Worm (Caenorhabditis elegans): Measurements from ENCODE around the gene Y38H6C.16.
A peak's percentile ranks its signal among the peaks of the same experiment; 100 is the strongest.

The Y38H6C.16 gene

ce11 chrV:20499642-20500041 lies 39.5 kb downstream of the Y38H6C.16 start:
- TF ChIP-seq aptf-3 (GFP tag; IDR thresholded peaks at IDR 0.05) (no peak), hmg-1.2 (GFP tag; IDR thresholded peaks at IDR 0.05) (no peak), B0261.1 (tag; optimal IDR thresholded peaks at IDR 0.05) (no peak), nhr-80 (tag; optimal IDR thresholded peaks at IDR 0.05) (peak; percentile 23), let-607 (tag; optimal IDR thresholded peaks at IDR 0.05) (peak in 1 of 2 experiments; percentile 12)

- TF ChIP-seq nhr-80 (tag; optimal IDR thresholded peaks at IDR 0.05) (peak; percentile 96), egrh-3 (GFP tag; IDR thresholded peaks at IDR 0.05) (no peak), mcd-1 (GFP tag; IDR thresholded peaks at IDR 0.05) (0 out of 2 replicates have a peak, but pooled peaks have one; percentile 19), tbp1 (GFP tag; optimal IDR thresholded peaks at IDR 0.05) (peak; percentile 41), B0336.3 (GFP tag; IDR thresholded peaks at IDR 0.05) (no peak), ekl-4 (GFP tag; IDR thresholded peaks at IDR 0.05) (0 out of 2 replicates have a peak, but pooled peaks have one; percentile 36), ztf-22 (GFP tag; optimal IDR thresholded peaks at IDR 0.05) (peak; percentile 26), let-607 (tag; optimal IDR thresholded peaks at IDR 0.05) (peak; percentile 95 to 97), egl-44 (GFP tag; IDR thresholded peaks at IDR 0.05) (0 out of 2 replicates have a peak, but pooled peaks have one; percentile 47), nhr-90 (tag; optimal IDR thresholded peaks at IDR 0.05) (peak; percentile 44), atf-7 (tag; optimal IDR thresholded peaks at IDR 0.05) (peak; percentile 37), nfya-1 (tag; optimal IDR thresholded peaks at IDR 0.05; ENCODE audit: borderline replicate concordance, insufficient read depth) (no peak), nfyb-1 (GFP tag; IDR thresholded peaks at IDR 0.05) (peak; percentile 69; the same call in 1 of the 2 replicates), snpc-3.4 (tag; optimal IDR thresholded peaks at IDR 0.05) (no peak)
These were observed 40.2 kb downstream of the Y38H6C.16 start, which contains the start of gene dct-16 for ce11 chrV:20498980-20499379. Gene dct-16 (minus strand): TSS chrV:20499057.

DNA sequence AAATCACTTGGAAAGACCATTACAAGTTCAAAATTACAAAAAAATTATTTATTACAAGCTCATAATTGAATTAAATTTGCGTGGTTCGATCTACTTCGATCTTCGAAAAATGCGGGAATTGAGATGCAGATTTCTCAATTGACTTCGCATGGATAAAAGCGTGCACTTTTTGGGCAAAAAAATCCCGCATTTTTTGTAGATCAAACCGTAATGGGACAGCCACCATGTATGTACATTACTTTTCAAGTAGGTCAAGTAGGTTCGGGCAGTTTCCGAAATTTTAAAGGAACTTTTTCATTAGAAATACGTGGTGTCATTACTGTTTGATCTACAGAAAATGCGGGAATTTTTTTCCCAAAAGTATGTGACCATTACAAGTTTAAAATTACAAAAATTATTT lies 41.6 kb downstream of the Y38H6C.16 start:
- TF ChIP-seq hlh-26 (GFP tag; conservative IDR thresholded peaks at IDR 0.05) (no peak), let-526 (GFP tag; IDR thresholded peaks at IDR 0.05) (0 out of 2 replicates have a peak, but pooled peaks have one; percentile 31), lin-40 (tag; optimal IDR thresholded peaks at IDR 0.05) (peak; percentile 35), hlh-12 (tag; optimal IDR thresholded peaks at IDR 0.05) (no peak), nfyb-1 (GFP tag; IDR thresholded peaks at IDR 0.05) (0 out of 2 replicates have a peak, but pooled peaks have one; percentile 27), cebp-2 (GFP tag; IDR thresholded peaks at IDR 0.05) (peak; percentile 42; the same call in 1 of the 2 replicates), F33H1.4 (GFP tag; IDR thresholded peaks at IDR 0.05) (0 out of 2 replicates have a peak, but pooled peaks have one; percentile 14), gei-17 (GFP tag; optimal IDR thresholded peaks at IDR 0.05) (peak; percentile 16), aptf-3 (GFP tag; IDR thresholded peaks at IDR 0.05) (no peak), fkh-3 (tag; optimal IDR thresholded peaks at IDR 0.05) (no peak), Y95B8A.8 (GFP tag; IDR thresholded peaks at IDR 0.05) (0 out of 2 replicates have a peak, but pooled peaks have one; percentile 56), lin-54 (GFP tag; optimal IDR thresholded peaks at IDR 0.05) (peak; percentile 57), sdz-38 (tag; optimal IDR thresholded peaks at IDR 0.05) (no peak), D2030.7 (GFP tag; IDR thresholded peaks at IDR 0.05) (0 out of 2 replicates have a peak, but pooled peaks have one; percentile 22), dox-1 (GFP tag; IDR thresholded peaks at IDR 0.05) (peak; percentile 54; the same call in 1 of the 2 replicates), nhr-27 (tag; optimal IDR thresholded peaks at IDR 0.05) (peak; percentile 12), B0336.3 (GFP tag; IDR thresholded peaks at IDR 0.05) (peak; percentile 89), madf-8 (GFP tag; conservative IDR thresholded peaks at IDR 0.05) (peak; percentile 59), cebp-1 (GFP tag; IDR thresholded peaks at IDR 0.05) (no peak), cebp-1 (tag; optimal IDR thresholded peaks at IDR 0.05) (peak; percentile 61), ccch-3 (GFP tag; optimal IDR thresholded peaks at IDR 0.05) (no peak), F39B2.1 (GFP tag; IDR thresholded peaks at IDR 0.05) (no peak), snpc-4 (GFP tag; optimal IDR thresholded peaks at IDR 0.05) (no peak), snpc-4 (tag; optimal IDR thresholded peaks at IDR 0.05) (peak in 1 of 4 experiments; percentile 23), atf-7 (tag; optimal IDR thresholded peaks at IDR 0.05) (peak; percentile 80), lir-1 (GFP tag; conservative IDR thresholded peaks at IDR 0.05) (peak; percentile 14; the same call in 1 of the 2 replicates), dpff-1 (tag; optimal IDR thresholded peaks at IDR 0.05) (peak; percentile 40), C17E4.6 (GFP tag; IDR thresholded peaks at IDR 0.05) (no peak), attf-6 (GFP tag; IDR thresholded peaks at IDR 0.05) (peak; percentile 26; the same call in 1 of the 2 replicates), pbrm-1 (GFP tag; IDR thresholded peaks at IDR 0.05) (peak; percentile 75), B0035.1 (tag; optimal IDR thresholded peaks at IDR 0.05) (peak; percentile 30)

All from whole organism, young adult.